Fruit fly (Drosophila melanogaster): ENCODE measurements around the gene Tektin-C.

The Tektin-C gene

DNA sequence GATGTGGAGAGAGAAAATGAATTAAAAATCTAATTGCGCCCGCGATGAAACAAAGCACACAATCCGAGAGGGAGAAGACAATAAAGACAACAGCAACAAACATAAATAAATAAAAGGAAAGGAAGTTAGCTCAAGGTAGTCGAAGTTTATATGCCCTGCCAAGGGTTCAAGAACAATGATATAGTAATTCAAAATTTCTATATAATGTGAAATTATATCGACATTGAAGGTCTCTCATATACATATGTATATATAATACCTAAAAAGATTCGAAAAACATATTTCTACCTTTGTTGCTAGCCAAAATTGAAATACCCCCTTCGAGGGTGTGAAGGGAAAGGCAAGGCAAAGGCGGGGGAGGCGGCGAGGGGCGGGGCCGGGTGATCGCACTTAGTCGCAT is 44.5 kb upstream of the Tektin-C start:
- TF ChIP-seq Ssrp (tag; optimal IDR thresholded peaks at IDR 0.05) (peak; percentile 14), CG11560 (tag; IDR thresholded peaks at IDR 0.05) (no peak), phol (tag; optimal IDR thresholded peaks at IDR 0.05) (peak; percentile 19), Med (GFP tag) (peak; percentile 38), Xrp1 (GFP tag; IDR thresholded peaks at IDR 0.05) (peak; percentile 37; the same call in 1 of the 2 replicates), CG2678 (tag; optimal IDR thresholded peaks at IDR 0.05) (peak; percentile 13), sens (GFP tag) (peak; percentile 38), gem (tag; optimal IDR thresholded peaks at IDR 0.05) (peak; percentile 42), bsh (GFP tag; optimal IDR thresholded peaks at IDR 0.05) (peak in 1 of 2 experiments; percentile 44), CG5180 (GFP tag; optimal IDR thresholded peaks at IDR 0.05) (no peak), cwo (GFP tag; optimal IDR thresholded peaks at IDR 0.05) (no peak), lola (GFP tag; optimal IDR thresholded peaks at IDR 0.05) (peak in 1 of 3 experiments; percentile 29), nmo (GFP tag; optimal IDR thresholded peaks at IDR 0.05) (peak; percentile 22), YL-1 (GFP tag; optimal IDR thresholded peaks at IDR 0.05) (no peak), CG12155 (GFP tag; optimal IDR thresholded peaks at IDR 0.05) (no peak), prd (optimal IDR thresholded peaks at IDR 0.05) (no peak), prd (GFP tag; IDR thresholded peaks at IDR 0.05) (no peak), D19A (tag; optimal IDR thresholded peaks at IDR 0.05) (peak; percentile 93), dmrt11E (tag; optimal IDR thresholded peaks at IDR 0.05) (peak; percentile 51), vvl (GFP tag; IDR thresholded peaks at IDR 0.05) (0 out of 2 replicates have a peak, but pooled peaks have one; percentile 10), CG18262 (tag; optimal IDR thresholded peaks at IDR 0.05) (peak; percentile 39), row (GFP tag; IDR thresholded peaks at IDR 0.05) (0 out of 3 replicates have a peak, but pooled peaks have one; percentile 30), D (optimal IDR thresholded peaks at IDR 0.05) (no peak), D (GFP tag; optimal IDR thresholded peaks at IDR 0.05) (peak; percentile 31), CG4424 (GFP tag; optimal IDR thresholded peaks at IDR 0.05) (no peak), Hr39 (optimal IDR thresholded peaks at IDR 0.05) (peak; percentile 33), CG14710 (tag; optimal IDR thresholded peaks at IDR 0.05) (peak; percentile 17), CG10979 (tag; optimal IDR thresholded peaks at IDR 0.05) (peak; percentile 42), Adf1 (GFP tag; IDR thresholded peaks at IDR 0.05) (no peak), Deaf1 (tag; optimal IDR thresholded peaks at IDR 0.05) (no peak), Blimp-1 (GFP tag; optimal IDR thresholded peaks at IDR 0.05) (peak; percentile 20), CG11504 (tag; optimal IDR thresholded peaks at IDR 0.05) (peak; percentile 27), CG2712 (tag; optimal IDR thresholded peaks at IDR 0.05) (peak; percentile 41)

DNA sequence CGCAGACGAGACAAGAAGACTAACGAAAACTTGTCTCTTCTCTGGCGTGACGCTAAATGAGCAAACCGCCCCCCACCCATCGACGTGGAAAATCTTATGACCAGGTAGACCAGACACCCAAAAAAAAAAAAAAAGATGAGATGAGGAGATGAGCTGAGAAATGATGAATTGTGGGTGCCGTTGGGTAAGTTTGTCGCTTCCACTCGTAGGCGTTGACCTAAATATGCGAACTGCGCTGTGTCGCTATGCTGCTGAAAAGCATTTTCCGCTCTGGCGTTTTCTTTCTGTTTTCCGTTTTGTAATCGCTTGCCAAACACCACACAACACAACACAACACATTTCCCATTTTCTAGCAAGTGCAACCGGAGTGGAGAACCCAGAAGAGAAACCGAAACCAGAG is 42.5 kb upstream of the Tektin-C start:
- TF ChIP-seq CG18011 (GFP tag; optimal IDR thresholded peaks at IDR 0.05): no peak
- TF ChIP-seq Rfx (GFP tag; IDR thresholded peaks at IDR 0.05): peak; percentile 17; the same call in 1 of the 2 replicates
- no peak for TF ChIP-seq CG7372 (GFP tag; IDR thresholded peaks at IDR 0.05)
- TF ChIP-seq Atf3 (GFP tag; optimal IDR thresholded peaks at IDR 0.05): no peak
- TF ChIP-seq Max (GFP tag; optimal IDR thresholded peaks at IDR 0.05): no peak
- no peak for TF ChIP-seq Optix (GFP tag; IDR thresholded peaks at IDR 0.05)
- TF ChIP-seq bcd (GFP tag; optimal IDR thresholded peaks at IDR 0.05): no peak
- no peak for TF ChIP-seq CG6854 (GFP tag; optimal IDR thresholded peaks at IDR 0.05)
- TF ChIP-seq slbo (GFP tag; IDR thresholded peaks at IDR 0.05): 0 out of 2 replicates have a peak, but pooled peaks have one; percentile 26
- peak; percentile 2 for TF ChIP-seq sqz (GFP tag; optimal IDR thresholded peaks at IDR 0.05)
- no peak for TF ChIP-seq Poxn (GFP tag; IDR thresholded peaks at IDR 0.05)
- TF ChIP-seq dimm (GFP tag; IDR thresholded peaks at IDR 0.05): no peak
- TF ChIP-seq Ravus (GFP tag; IDR thresholded peaks at IDR 0.05): no peak
- TF ChIP-seq zf30C (GFP tag; optimal IDR thresholded peaks at IDR 0.05): no peak
- no peak for TF ChIP-seq CG34376 (GFP tag; optimal IDR thresholded peaks at IDR 0.05)
- TF ChIP-seq shn (GFP tag; optimal IDR thresholded peaks at IDR 0.05): no peak
- TF ChIP-seq bbx (GFP tag; IDR thresholded peaks at IDR 0.05; ENCODE audit: partially characterized antibody): no peak
- no peak for TF ChIP-seq ssp (GFP tag; IDR thresholded peaks at IDR 0.05)
- TF ChIP-seq zen (tag; optimal IDR thresholded peaks at IDR 0.05): no peak
- TF ChIP-seq Med (GFP tag): peak; percentile 39
- TF ChIP-seq gcm (GFP tag; optimal IDR thresholded peaks at IDR 0.05): no peak

Measured in whole organism, embryonic.